Worm (Caenorhabditis elegans): ENCODE data around the gene F52B10.3.

F52B10.3 gene

ce11 chrX:2852388-2852908 lies 45.7 kb downstream of the F52B10.3 start, which contains the start of gene kin-29 (continued):
- TF ChIP-seq egrh-3 (GFP tag; IDR thresholded peaks at IDR 0.05) (peak; percentile 81), hmg-20 (GFP tag; IDR thresholded peaks at IDR 0.05) (peak; percentile 51), F10E7.11 (tag; optimal IDR thresholded peaks at IDR 0.05) (no peak), ztf-28 (GFP tag; IDR thresholded peaks at IDR 0.05) (no peak), egl-44 (GFP tag; IDR thresholded peaks at IDR 0.05) (no peak), ztf-3 (GFP tag; optimal IDR thresholded peaks at IDR 0.05) (peak; percentile 59), lin-35 (GFP tag; optimal IDR thresholded peaks at IDR 0.05) (peak in 1 of 3 experiments; percentile 68), ceh-91 (GFP tag; IDR thresholded peaks at IDR 0.05) (no peak; the same call in 1 of the 2 replicates), F57A8.1 (GFP tag; optimal IDR thresholded peaks at IDR 0.05) (no peak), attf-6 (GFP tag; IDR thresholded peaks at IDR 0.05) (no peak), madf-6 (GFP tag; IDR thresholded peaks at IDR 0.05) (peak; percentile 56; the same call in 1 of the 2 replicates), rpc-1 (optimal IDR thresholded peaks at IDR 0.05) (no peak), rpc-1 (tag; optimal IDR thresholded peaks at IDR 0.05) (no peak), Y56A3A.18 (GFP tag; IDR thresholded peaks at IDR 0.05) (peak; percentile 82), lsy-27 (tag; optimal IDR thresholded peaks at IDR 0.05; ENCODE audit: borderline replicate concordance, insufficient read depth) (no peak), rec-8 (tag; optimal IDR thresholded peaks at IDR 0.05) (no peak), pbrm-1 (GFP tag; IDR thresholded peaks at IDR 0.05) (peak; percentile 75; the same call in 1 of the 2 replicates), him-1 (tag; optimal IDR thresholded peaks at IDR 0.05) (no peak), ztf-18 (tag; optimal IDR thresholded peaks at IDR 0.05) (peak; percentile 59), hsf-1 (GFP tag; IDR thresholded peaks at IDR 0.05) (no peak), aptf-3 (GFP tag; IDR thresholded peaks at IDR 0.05) (no peak), ztf-26 (tag; optimal IDR thresholded peaks at IDR 0.05) (peak; percentile 85), F52B5.7 (tag; optimal IDR thresholded peaks at IDR 0.05) (peak; percentile 20), mes-4 (tag; optimal IDR thresholded peaks at IDR 0.05) (no peak), ccch-3 (GFP tag; optimal IDR thresholded peaks at IDR 0.05) (no peak), mel-28 (tag; optimal IDR thresholded peaks at IDR 0.05; ENCODE audit: borderline replicate concordance) (no peak), efl-1 (GFP tag; optimal IDR thresholded peaks at IDR 0.05) (no peak), nfyb-1 (GFP tag; IDR thresholded peaks at IDR 0.05) (peak; percentile 84), Y79H2A.3 (GFP tag; conservative IDR thresholded peaks at IDR 0.05) (no peak), K12H6.12 (tag; optimal IDR thresholded peaks at IDR 0.05) (peak; percentile 96), gei-17 (GFP tag; optimal IDR thresholded peaks at IDR 0.05) (peak; percentile 82), Y95B8A.8 (GFP tag; IDR thresholded peaks at IDR 0.05) (no peak), tlf-1 (GFP tag; optimal IDR thresholded peaks at IDR 0.05) (peak; percentile 22), ztf-6 (GFP tag; IDR thresholded peaks at IDR 0.05) (no peak), lag-1 (GFP tag; IDR thresholded peaks at IDR 0.05) (no peak), lin-40 (tag; optimal IDR thresholded peaks at IDR 0.05) (peak; percentile 88), madf-3 (GFP tag; IDR thresholded peaks at IDR 0.05) (no peak), nhr-90 (tag; optimal IDR thresholded peaks at IDR 0.05) (peak; percentile 22), madf-10 (tag; optimal IDR thresholded peaks at IDR 0.05) (peak; percentile 93), let-607 (tag; optimal IDR thresholded peaks at IDR 0.05) (peak; percentile 37 to 55), nhr-80 (tag; optimal IDR thresholded peaks at IDR 0.05) (peak; percentile 76), chd-7 (tag; optimal IDR thresholded peaks at IDR 0.05) (peak; percentile 83), snpc-4 (GFP tag; optimal IDR thresholded peaks at IDR 0.05) (peak; percentile 15), snpc-4 (tag; optimal IDR thresholded peaks at IDR 0.05) (peak in 3 of 4 experiments; percentile 43 to 66 (median 66)), fkh-3 (tag; optimal IDR thresholded peaks at IDR 0.05) (no peak), attf-5 (GFP tag; optimal IDR thresholded peaks at IDR 0.05) (peak; percentile 85), attf-3 (GFP tag; conservative IDR thresholded peaks at IDR 0.05) (no peak), B0261.1 (tag; optimal IDR thresholded peaks at IDR 0.05) (peak; percentile 24), B0019.2 (GFP tag; conservative IDR thresholded peaks at IDR 0.05) (no peak)

Data from whole organism, young adult.